Worm (Caenorhabditis elegans) whole organism, L2 larva: ENCODE results near the gene slc-28.1.

ENCODE experiments used
- aly-2 ChIP-seq: fragments of 150-350 bp; optimal IDR thresholded peaks from 2 replicates; lab custom pipeline; 2014; ENCODE audit warnings: missing biosample characterization, missing genetic modification characterization
- ama-1 ChIP-seq: fragments of 150-350 bp; optimal IDR thresholded peaks from 2 replicates; lab custom pipeline; 2018; ENCODE audit warnings: inconsistent platforms
- lsy-2 ChIP-seq, 2 experiments: fragments of 150-350 bp in 1 of 2; sonication (generic microtip) in 1 of 2; optimal IDR thresholded peaks; 2 replicates each; lab custom pipeline; 2014 to 2017; ENCODE audit warnings: missing biosample characterization in 2 of 2, missing genetic modification characterization in 2 of 2
- sma-9 ChIP-seq, 2 experiments: fragments of 150-350 bp in 1 of 2; sonication (generic microtip) in 1 of 2; optimal IDR thresholded peaks; 2 replicates each; lab custom pipeline; 2014 to 2016; ENCODE audit warnings: missing genetic modification characterization in 2 of 2, mild to moderate bottlenecking in 1 of 2, missing biosample characterization in 1 of 2, missing compliant biosample characterization in 1 of 2, missing genetic modification reagents in 1 of 2, moderate library complexity in 1 of 2

DNA sequence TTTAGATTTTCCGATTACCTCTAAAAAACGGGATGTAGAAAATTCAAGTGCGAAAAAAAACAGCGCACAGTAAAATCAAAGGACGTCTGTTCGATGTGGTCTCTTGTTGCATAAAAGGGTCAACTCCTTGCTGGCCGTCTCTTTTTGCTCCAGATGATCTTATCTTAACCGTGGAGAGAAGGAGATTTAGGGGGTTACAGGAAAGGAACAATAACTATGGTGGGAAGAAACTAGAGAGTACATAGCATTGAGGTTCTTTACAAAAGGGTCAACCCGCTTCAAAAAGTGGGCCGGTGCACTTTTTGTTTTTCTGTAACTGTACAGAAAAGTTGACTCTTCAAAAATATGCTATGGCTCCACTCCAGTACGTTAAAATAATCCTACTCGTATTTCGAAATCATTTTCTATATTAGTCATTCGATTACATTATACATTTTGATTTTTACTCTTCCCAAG is 32.1 kb upstream of the slc-28.1 start, which contains the start of the genes T20D4.19 and srj-9:
- TF ChIP-seq ama-1 (lab: Kevin White, UChicago) (no peak), lsy-2 (tag; optimal IDR thresholded peaks at IDR 0.05; lab: Kevin White, UChicago) (no peak), sma-9 (GFP tag; optimal IDR thresholded peaks at IDR 0.05; lab: Kevin White, UChicago) (no peak), sma-9 (tag; optimal IDR thresholded peaks at IDR 0.05; lab: Kevin White, UChicago) (no peak), aly-2 (tag; lab: Kevin White, UChicago) (no peak)
